Fruit fly (Drosophila melanogaster) whole organism, wandering third instar larva: Measurements from ENCODE around the gene Fur1.

Source experiments
- CG32264 ChIP-seq: fragments of 200-800 bp; sonication (Bioruptor generic); optimal IDR thresholded peaks from 2 replicates; lab custom pipeline; 2016; ENCODE audit warnings: missing biosample characterization, missing genetic modification characterization
- Dif ChIP-seq: fragments of 200-275, 200-300 bp; sonication (Bioruptor generic); optimal IDR thresholded peaks from 2 replicates; lab custom pipeline; 2018; ENCODE audit warnings: missing biosample characterization, missing genetic modification characterization; ENCODE audit not compliant: partially characterized antibody
- HLH106 ChIP-seq: fragments of 200-800 bp; optimal IDR thresholded peaks from 3 replicates; lab custom pipeline; 2019; ENCODE audit warnings: missing biosample characterization, mild to moderate bottlenecking, missing genetic modification characterization, moderate library complexity
- N ChIP-seq: fragments of >200 bp; optimal IDR thresholded peaks from 2 replicates; lab custom pipeline; 2018; ENCODE audit warnings: missing biosample characterization, missing external identifiers, missing genetic modification characterization
- Rel ChIP-seq, 2 experiments: fragments of 200-800 bp; sonication (Bioruptor generic) in 1 of 2; optimal IDR thresholded peaks; 2 replicates in 1 of 2; 3 replicates in 1 of 2; lab custom pipeline; 2016 to 2019; ENCODE audit warnings: mild to moderate bottlenecking in 2 of 2, missing biosample characterization in 2 of 2, missing genetic modification characterization in 2 of 2, moderate library complexity in 1 of 2
- brk ChIP-seq: fragments of 200-800 bp; sonication (Bioruptor generic); optimal IDR thresholded peaks from 2 replicates; lab custom pipeline; 2016; ENCODE audit warnings: missing biosample characterization, mild to moderate bottlenecking, missing genetic modification characterization
- fru ChIP-seq: fragments of 200-800 bp; sonication (Bioruptor generic); optimal IDR thresholded peaks from 3 replicates; lab custom pipeline; 2016; ENCODE audit warnings: missing biosample characterization, mild to moderate bottlenecking, missing genetic modification characterization
- lola ChIP-seq: fragments of >200 bp; optimal IDR thresholded peaks from 2 replicates; lab custom pipeline; 2017; ENCODE audit warnings: missing biosample characterization, missing genetic modification characterization
- pan ChIP-seq: fragments of >200 bp; optimal IDR thresholded peaks from 2 replicates; lab custom pipeline; 2017
- psq ChIP-seq: fragments of 200-800 bp; sonication (Bioruptor generic); optimal IDR thresholded peaks from 3 replicates; lab custom pipeline; 2017; ENCODE audit warnings: missing biosample characterization, mild to moderate bottlenecking, missing genetic modification characterization, moderate library complexity
- rgr ChIP-seq: fragments of 200-800 bp; sonication (Bioruptor generic); optimal IDR thresholded peaks from 3 replicates; lab custom pipeline; 2016; ENCODE audit warnings: missing biosample characterization, mild to moderate bottlenecking, missing genetic modification characterization

dm6 chr3R:25320051-25320705 is 152.7 kb downstream of the Fur1 start, which contains the start of gene CG10560:
- TF ChIP-seq fru (GFP tag; lab: Kevin White, UChicago) (no peak), HLH106 (tag; lab: Kevin White, UChicago) (no peak), Rel (GFP tag; optimal IDR thresholded peaks at IDR 0.05; lab: Kevin White, UChicago) (no peak), Rel (tag; optimal IDR thresholded peaks at IDR 0.05; lab: Kevin White, UChicago) (no peak), N (GFP tag; lab: Kevin White, UChicago) (no peak), Dif (GFP tag; lab: Kevin White, UChicago) (no peak), CG32264 (GFP tag; lab: Kevin White, UChicago) (no peak), rgr (GFP tag; lab: Kevin White, UChicago) (no peak), psq (GFP tag; lab: Kevin White, UChicago) (no peak), brk (GFP tag; lab: Kevin White, UChicago) (no peak), pan (no peak), lola (GFP tag; lab: Kevin White, UChicago) (no peak)
